Worm (Caenorhabditis elegans): ENCODE data around the gene skp-1.
A peak's percentile ranks its signal among the peaks of the same experiment; 100 is the strongest.

The skp-1 gene

ce11 chrV:11644166-11644565 is 1.1 kb upstream of the skp-1 start, which contains the start of gene bir-1:
Gene bir-1, plus strand, starts transcription at chrV:11644477.
- TF ChIP-seq ceh-82 (tag; optimal IDR thresholded peaks at IDR 0.05): no peak
- no peak for TF ChIP-seq elt-3 (tag; optimal IDR thresholded peaks at IDR 0.05)
- peak; percentile 70 for TF ChIP-seq lin-13 (GFP tag; optimal IDR thresholded peaks at IDR 0.05)
- no peak for TF ChIP-seq mbf-1 (tag; optimal IDR thresholded peaks at IDR 0.05)
- peak; percentile 58 for TF ChIP-seq nhr-25 (tag; optimal IDR thresholded peaks at IDR 0.05)
- TF ChIP-seq ztf-4 (tag; optimal IDR thresholded peaks at IDR 0.05): no peak
- peak; percentile 91 for TF ChIP-seq C34F6.9 (tag; optimal IDR thresholded peaks at IDR 0.05)
- TF ChIP-seq ama-1 (optimal IDR thresholded peaks at IDR 0.05): no peak
- TF ChIP-seq R02D3.7 (tag; optimal IDR thresholded peaks at IDR 0.05): no peak
- no peak for TF ChIP-seq alr-1 (tag; optimal IDR thresholded peaks at IDR 0.05)
- peak; percentile 55 for TF ChIP-seq fos-1 (tag; optimal IDR thresholded peaks at IDR 0.05)
- TF ChIP-seq nhr-23 (tag; optimal IDR thresholded peaks at IDR 0.05): no peak
- TF ChIP-seq lin-11 (tag; optimal IDR thresholded peaks at IDR 0.05): no peak
- no peak for TF ChIP-seq nhr-6 (tag; optimal IDR thresholded peaks at IDR 0.05)
- no peak for TF ChIP-seq Y55F3AM.14 (GFP tag; optimal IDR thresholded peaks at IDR 0.05)
- no peak for TF ChIP-seq zag-1 (tag; optimal IDR thresholded peaks at IDR 0.05)
- TF ChIP-seq ztf-1 (GFP tag; conservative IDR thresholded peaks at IDR 0.05): no peak
- TF ChIP-seq ztf-11 (tag; optimal IDR thresholded peaks at IDR 0.05): no peak
- TF ChIP-seq snpc-4 (tag; optimal IDR thresholded peaks at IDR 0.05): no peak
- TF ChIP-seq nhr-129 (tag; optimal IDR thresholded peaks at IDR 0.05): peak; percentile 58
- TF ChIP-seq elt-1 (tag; optimal IDR thresholded peaks at IDR 0.05): no peak
- TF ChIP-seq aly-2 (tag; optimal IDR thresholded peaks at IDR 0.05): no peak
- TF ChIP-seq skn-1 (tag; optimal IDR thresholded peaks at IDR 0.05): no peak
- TF ChIP-seq mdl-1 (tag; optimal IDR thresholded peaks at IDR 0.05): peak; percentile 44 to 75
- TF ChIP-seq unc-39 (tag; optimal IDR thresholded peaks at IDR 0.05): no peak
- peak; percentile 46 for TF ChIP-seq sma-3 (GFP tag; optimal IDR thresholded peaks at IDR 0.05)
- TF ChIP-seq mab-5 (tag; optimal IDR thresholded peaks at IDR 0.05): no peak
- no peak for TF ChIP-seq nhr-21 (tag; optimal IDR thresholded peaks at IDR 0.05)
- TF ChIP-seq egl-27 (tag; optimal IDR thresholded peaks at IDR 0.05): no peak
- no peak for TF ChIP-seq unc-62 (GFP tag; optimal IDR thresholded peaks at IDR 0.05)
- TF ChIP-seq F13H6.1 (tag; optimal IDR thresholded peaks at IDR 0.05): peak; percentile 46
- TF ChIP-seq lsy-2 (tag; optimal IDR thresholded peaks at IDR 0.05): peak in 1 of 2 experiments; percentile 77
- peak; percentile 69 for TF ChIP-seq sma-9 (GFP tag; optimal IDR thresholded peaks at IDR 0.05)
- TF ChIP-seq sma-9 (tag; optimal IDR thresholded peaks at IDR 0.05): no peak
- TF ChIP-seq peb-1 (tag; optimal IDR thresholded peaks at IDR 0.05): no peak
- no peak for TF ChIP-seq nhr-11 (tag; optimal IDR thresholded peaks at IDR 0.05)
- peak; percentile 90 for TF ChIP-seq unc-55 (GFP tag; optimal IDR thresholded peaks at IDR 0.05)
- no peak for TF ChIP-seq nhr-10 (tag; optimal IDR thresholded peaks at IDR 0.05)
- TF ChIP-seq lin-39 (tag; optimal IDR thresholded peaks at IDR 0.05): no peak
- no peak for TF ChIP-seq nhr-12 (tag; optimal IDR thresholded peaks at IDR 0.05)
- no peak for TF ChIP-seq ceh-16 (tag; optimal IDR thresholded peaks at IDR 0.05)
- TF ChIP-seq nhr-237 (tag; optimal IDR thresholded peaks at IDR 0.05): no peak
- peak; percentile 59 for TF ChIP-seq gmeb-1 (tag; optimal IDR thresholded peaks at IDR 0.05)
- TF ChIP-seq crh-2 (tag; optimal IDR thresholded peaks at IDR 0.05): peak; percentile 68
- no peak for TF ChIP-seq dmd-4 (tag; optimal IDR thresholded peaks at IDR 0.05)
- no peak for TF ChIP-seq ZK546.5 (tag; optimal IDR thresholded peaks at IDR 0.05)
- no peak for TF ChIP-seq sem-4 (tag; optimal IDR thresholded peaks at IDR 0.05)
- TF ChIP-seq nhr-77 (tag; optimal IDR thresholded peaks at IDR 0.05): no peak
- no peak for TF ChIP-seq blmp-1 (tag; optimal IDR thresholded peaks at IDR 0.05; ENCODE audit: insufficient read depth)

Data from whole organism, L2 larva.